Worm (Caenorhabditis elegans) whole organism, midembryonic: ENCODE data around the gene F32D8.15.

Experiments
- T22C8.4 ChIP-seq: fragments of 200-800 bp; sonication (Bioruptor generic); IDR thresholded peaks from 2 replicates; pipeline ENCODE4 v1.3.6; 2022; ENCODE audit warnings: missing genetic modification characterization, missing compliant biosample characterization
- cog-1 ChIP-seq: sonication (generic microtip); optimal IDR thresholded peaks from 2 replicates; lab custom pipeline; 2016; ENCODE audit warnings: missing genetic modification characterization, missing compliant biosample characterization
- flt-1 ChIP-seq: fragments of 200-800 bp; sonication (Bioruptor generic); IDR thresholded peaks from 2 replicates; pipeline ENCODE4 v1.3.6; 2022; ENCODE audit warnings: missing genetic modification characterization, missing compliant biosample characterization
- klf-2 ChIP-seq: fragments of 200-800 bp; sonication (Bioruptor generic); conservative IDR thresholded peaks from 2 replicates; pipeline ENCODE4 v1.3.6; 2022; ENCODE audit warnings: missing genetic modification reagents, missing genetic modification characterization, missing compliant biosample characterization
- med-1 ChIP-seq: sonication (generic microtip); optimal IDR thresholded peaks from 2 replicates; lab custom pipeline; 2017; ENCODE audit warnings: missing genetic modification characterization, mild to moderate bottlenecking, missing compliant biosample characterization, antibody characterized with exemption, missing genetic modification reagents; ENCODE audit not compliant: insufficient read depth
- ref-1 ChIP-seq: fragments of 200-800 bp; sonication (Bioruptor generic); conservative IDR thresholded peaks from 2 replicates; pipeline ENCODE4 v1.3.6; 2022; ENCODE audit warnings: missing genetic modification reagents, missing genetic modification characterization, missing compliant biosample characterization
- tab-1 ChIP-seq: fragments of 200-800 bp; sonication (Bioruptor generic); IDR thresholded peaks from 2 replicates; pipeline ENCODE4 v1.3.6; 2022; ENCODE audit warnings: missing genetic modification characterization, missing compliant biosample characterization
- ztf-23 ChIP-seq: fragments of 200-800 bp; sonication (Bioruptor generic); IDR thresholded peaks from 2 replicates; pipeline ENCODE4 v1.3.6; 2022; ENCODE audit warnings: missing genetic modification reagents, missing genetic modification characterization, missing compliant biosample characterization
- ztf-29 ChIP-seq: fragments of 200-800 bp; sonication (Bioruptor generic); IDR thresholded peaks from 2 replicates; pipeline ENCODE4 v1.3.6; 2022; ENCODE audit warnings: missing genetic modification reagents, missing genetic modification characterization, missing compliant biosample characterization

Gene F32D8.15

DNA sequence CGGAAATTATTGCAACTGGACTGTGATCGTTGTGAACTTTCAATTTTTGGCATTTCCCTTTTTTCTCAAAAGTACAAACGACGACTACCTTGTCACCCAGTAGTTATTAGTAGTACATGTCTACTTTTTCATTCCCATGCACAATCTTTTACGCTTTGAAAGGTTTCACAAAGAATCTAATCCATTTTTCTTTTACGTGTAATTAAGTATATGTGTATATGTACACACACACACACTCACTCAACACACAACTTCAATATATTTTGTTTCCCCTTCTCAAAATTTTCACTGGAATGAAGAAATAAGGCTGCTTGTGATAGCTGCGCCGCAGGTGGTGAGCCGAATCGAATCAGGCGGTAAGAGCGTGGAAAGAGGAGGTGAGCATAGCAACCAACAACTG is 20.9 kb downstream of the F32D8.15 start, which contains the start of gene F58B4.6:
Gene F58B4.6 (plus strand): TSS at position 301 of the 400 bp plus-strand sequence.
- TF ChIP-seq cog-1 (tag; lab: Kevin White, UChicago), result no peak
- no peak for TF ChIP-seq klf-2 (GFP tag; lab: Robert Waterston, UW)
- TF ChIP-seq flt-1 (GFP tag; lab: Robert Waterston, UW), result no peak
- no peak for TF ChIP-seq ref-1
- no peak for TF ChIP-seq ztf-23 (GFP tag; lab: Robert Waterston, UW)
- TF ChIP-seq med-1 (GFP tag; lab: Kevin White, UChicago), result no peak
- no peak for TF ChIP-seq T22C8.4
- TF ChIP-seq ztf-29 (GFP tag; lab: Robert Waterston, UW), result no peak
- TF ChIP-seq tab-1 (GFP tag; lab: Robert Waterston, UW), result no peak

DNA sequence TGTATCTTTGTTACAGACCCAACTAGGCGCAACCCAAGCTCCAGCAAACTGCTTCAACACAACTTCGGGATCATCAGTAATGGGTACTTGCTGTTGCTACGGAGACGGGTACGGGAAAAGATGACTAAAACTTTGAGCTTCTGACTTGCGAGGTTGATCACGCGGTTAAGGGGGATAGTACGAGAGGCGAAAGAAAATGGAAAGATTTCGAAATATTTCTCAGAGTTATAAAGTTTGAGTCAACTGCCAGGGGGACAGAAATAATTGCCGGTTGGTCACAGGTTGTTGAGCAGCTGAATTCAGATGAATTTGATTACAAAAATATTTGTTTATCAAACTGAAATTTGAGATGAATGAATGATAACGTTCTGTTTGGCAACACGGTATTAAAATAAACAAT is 21.8 kb downstream of the F32D8.15 start:
- no peak for TF ChIP-seq flt-1 (GFP tag; lab: Robert Waterston, UW)
- no peak for TF ChIP-seq med-1 (GFP tag; lab: Kevin White, UChicago)
- TF ChIP-seq T22C8.4, result no peak
- TF ChIP-seq klf-2 (GFP tag; lab: Robert Waterston, UW), result no peak
- TF ChIP-seq cog-1 (tag; lab: Kevin White, UChicago), result no peak
- no peak for TF ChIP-seq ztf-23 (GFP tag; lab: Robert Waterston, UW)
- no peak for TF ChIP-seq ref-1
- no peak for TF ChIP-seq tab-1 (GFP tag; lab: Robert Waterston, UW)
- TF ChIP-seq ztf-29 (GFP tag; lab: Robert Waterston, UW), result no peak

DNA sequence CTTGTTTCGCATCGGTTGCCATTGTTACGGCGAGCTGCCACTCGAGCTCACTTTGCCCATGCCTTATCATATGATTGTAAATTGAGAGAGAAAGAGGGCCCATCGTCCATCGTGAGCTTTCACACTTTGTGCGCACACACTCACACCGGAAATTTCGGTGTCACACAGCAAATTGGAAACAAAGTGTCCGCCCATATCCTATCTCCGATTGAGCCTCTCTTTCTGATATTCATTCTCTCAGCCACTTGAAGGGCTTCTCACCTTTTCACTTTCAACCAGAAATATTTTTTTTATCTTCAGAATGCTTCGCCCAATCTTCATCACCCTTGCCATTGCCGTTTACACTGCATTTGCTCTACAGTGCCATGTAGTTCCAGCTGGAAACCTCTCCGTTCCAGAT is 25.7 kb downstream of the F32D8.15 start, which contains the start of gene F58B4.3:
Gene F58B4.3 (plus strand): TSS at position 301 of the 400 bp plus-strand sequence.
- no peak for TF ChIP-seq ztf-23 (GFP tag; lab: Robert Waterston, UW)

DNA sequence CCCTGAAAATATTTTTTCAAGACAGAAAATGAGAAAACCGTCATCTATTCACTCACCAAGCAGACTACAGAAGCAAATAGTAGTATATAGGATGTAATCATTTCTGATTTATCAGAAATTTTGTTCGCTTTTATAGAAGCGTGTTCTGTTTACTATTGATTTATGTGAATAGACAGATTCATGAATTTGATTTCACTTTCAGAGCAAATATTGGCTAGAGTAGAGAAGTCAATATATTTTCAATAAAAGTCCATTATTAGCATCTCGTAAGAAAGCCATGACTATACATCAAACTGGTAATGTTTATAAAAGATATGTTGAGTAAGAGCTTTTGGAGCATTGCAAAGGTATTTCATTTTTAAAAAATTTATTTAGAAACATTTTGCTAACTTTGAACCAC is 27.3 kb downstream of the F32D8.15 start, which contains the start of gene scvp-1:
Gene scvp-1 (minus strand): TSS at position 101 of the 400 bp plus-strand sequence.
- TF ChIP-seq flt-1 (GFP tag; lab: Robert Waterston, UW) (no peak), ref-1 (no peak), med-1 (GFP tag; lab: Kevin White, UChicago) (no peak), cog-1 (tag; lab: Kevin White, UChicago) (no peak), ztf-29 (GFP tag; lab: Robert Waterston, UW) (no peak), tab-1 (GFP tag; lab: Robert Waterston, UW) (no peak), ztf-23 (GFP tag; lab: Robert Waterston, UW) (no peak), T22C8.4 (no peak), klf-2 (GFP tag; lab: Robert Waterston, UW) (no peak)

DNA sequence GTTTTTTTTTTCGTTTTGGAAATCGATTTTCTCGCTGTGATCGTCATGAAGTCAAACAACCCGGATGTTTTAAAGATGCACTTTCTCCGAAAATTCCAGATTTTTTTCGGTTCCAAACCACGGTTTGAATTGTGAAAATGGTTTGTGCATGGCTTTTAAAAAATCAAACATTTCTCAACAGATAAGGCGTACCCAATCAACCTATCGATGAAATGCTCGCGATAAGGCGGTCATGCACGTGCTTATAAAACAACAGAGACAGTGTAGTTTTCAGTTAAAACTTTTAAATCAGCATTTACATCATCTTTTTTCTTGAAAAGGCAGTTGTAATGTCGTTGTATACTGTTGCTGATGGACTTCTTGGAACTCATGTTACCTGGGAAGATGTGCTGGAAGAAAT is 28.6 kb downstream of the F32D8.15 start, which contains the start of gene F58B4.5:
Gene F58B4.5 (plus strand): TSS at position 283 of the 400 bp plus-strand sequence.
- no peak for TF ChIP-seq ztf-23 (GFP tag; lab: Robert Waterston, UW)
- TF ChIP-seq med-1 (GFP tag; lab: Kevin White, UChicago), result no peak
- no peak for TF ChIP-seq T22C8.4
- no peak for TF ChIP-seq ref-1
- no peak for TF ChIP-seq flt-1 (GFP tag; lab: Robert Waterston, UW)
- no peak for TF ChIP-seq ztf-29 (GFP tag; lab: Robert Waterston, UW)
- no peak for TF ChIP-seq tab-1 (GFP tag; lab: Robert Waterston, UW)
- no peak for TF ChIP-seq cog-1 (tag; lab: Kevin White, UChicago)
- TF ChIP-seq klf-2 (GFP tag; lab: Robert Waterston, UW), result no peak

DNA sequence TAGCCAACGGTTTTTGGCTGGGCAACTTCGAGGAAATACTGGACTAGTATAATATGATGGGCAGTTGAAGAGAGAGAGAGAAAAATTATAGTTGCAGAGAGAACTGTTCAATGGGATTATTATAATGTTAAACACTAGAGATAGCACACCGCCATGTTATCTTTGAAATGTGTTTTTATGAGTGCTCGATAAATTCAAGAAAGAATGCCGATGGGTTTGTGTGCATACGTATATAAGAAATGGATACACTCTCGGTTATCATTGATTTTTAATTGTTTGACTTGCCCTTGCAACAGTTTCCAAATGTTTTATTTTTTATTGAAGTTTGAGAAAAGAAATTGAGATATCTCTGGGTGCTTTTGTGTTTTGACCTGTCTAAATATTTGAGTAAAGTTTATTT is 32.8 kb downstream of the F32D8.15 start, which contains the start of gene F17C11.12:
Gene F17C11.12 (minus strand): TSS at position 240 of the 400 bp plus-strand sequence.
- TF ChIP-seq ztf-29 (GFP tag; lab: Robert Waterston, UW), result no peak
- no peak for TF ChIP-seq klf-2 (GFP tag; lab: Robert Waterston, UW)
- no peak for TF ChIP-seq cog-1 (tag; lab: Kevin White, UChicago)
- no peak for TF ChIP-seq ref-1
- no peak for TF ChIP-seq T22C8.4
- no peak for TF ChIP-seq flt-1 (GFP tag; lab: Robert Waterston, UW)
- no peak for TF ChIP-seq ztf-23 (GFP tag; lab: Robert Waterston, UW)
- no peak for TF ChIP-seq tab-1 (GFP tag; lab: Robert Waterston, UW)
- TF ChIP-seq med-1 (GFP tag; lab: Kevin White, UChicago), result no peak

DNA sequence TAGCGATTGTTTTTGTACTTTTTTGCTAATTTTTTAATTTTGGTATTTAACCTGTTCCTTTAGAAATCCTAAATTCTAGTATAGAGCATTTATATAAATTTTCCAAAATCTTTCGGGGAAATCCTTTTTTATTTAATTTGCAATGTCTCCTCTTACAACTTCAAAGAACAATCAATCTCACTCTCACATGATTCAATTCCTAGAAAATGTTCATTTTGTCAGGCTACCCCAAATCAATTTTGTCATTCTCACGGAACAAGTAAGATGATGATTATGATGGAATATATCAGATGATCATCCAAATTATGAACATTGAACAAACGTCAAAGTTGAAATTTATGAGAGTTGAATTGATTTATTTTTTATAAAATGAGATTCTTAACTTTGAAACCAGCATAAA is 33.4 kb downstream of the F32D8.15 start:
- TF ChIP-seq flt-1 (GFP tag; lab: Robert Waterston, UW), result no peak
- TF ChIP-seq cog-1 (tag; lab: Kevin White, UChicago), result no peak
- no peak for TF ChIP-seq ztf-23 (GFP tag; lab: Robert Waterston, UW)
- no peak for TF ChIP-seq med-1 (GFP tag; lab: Kevin White, UChicago)
- TF ChIP-seq ztf-29 (GFP tag; lab: Robert Waterston, UW), result no peak
- TF ChIP-seq T22C8.4, result no peak
- no peak for TF ChIP-seq klf-2 (GFP tag; lab: Robert Waterston, UW)
- TF ChIP-seq tab-1 (GFP tag; lab: Robert Waterston, UW), result no peak
- no peak for TF ChIP-seq ref-1

DNA sequence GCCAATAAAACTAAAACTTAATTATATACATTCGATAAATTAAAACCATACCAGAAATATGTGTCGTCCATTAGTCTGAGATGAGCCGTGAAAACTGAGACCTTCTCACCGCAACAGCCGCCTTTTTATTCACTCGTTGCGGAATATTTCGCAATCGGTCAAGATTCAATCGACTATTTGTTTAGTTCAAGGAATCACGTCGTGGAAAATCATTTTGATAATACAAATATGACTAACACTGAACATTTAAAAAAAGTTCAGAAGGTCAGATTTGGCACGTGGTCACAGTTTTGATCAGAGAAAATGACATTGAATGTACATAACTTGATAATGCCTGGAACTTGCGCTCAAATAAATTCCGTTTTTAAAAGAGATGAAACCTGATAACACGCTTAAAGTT is 34.9 kb downstream of the F32D8.15 start, which contains the start of gene F17C11.11:
Gene F17C11.11 (minus strand): TSS at position 79 of the 400 bp plus-strand sequence.
- TF ChIP-seq tab-1 (GFP tag; lab: Robert Waterston, UW), result no peak
- no peak for TF ChIP-seq flt-1 (GFP tag; lab: Robert Waterston, UW)
- no peak for TF ChIP-seq T22C8.4
- TF ChIP-seq ztf-23 (GFP tag; lab: Robert Waterston, UW), result no peak
- TF ChIP-seq ztf-29 (GFP tag; lab: Robert Waterston, UW), result no peak
- no peak for TF ChIP-seq cog-1 (tag; lab: Kevin White, UChicago)
- TF ChIP-seq ref-1, result no peak
- no peak for TF ChIP-seq klf-2 (GFP tag; lab: Robert Waterston, UW)

DNA sequence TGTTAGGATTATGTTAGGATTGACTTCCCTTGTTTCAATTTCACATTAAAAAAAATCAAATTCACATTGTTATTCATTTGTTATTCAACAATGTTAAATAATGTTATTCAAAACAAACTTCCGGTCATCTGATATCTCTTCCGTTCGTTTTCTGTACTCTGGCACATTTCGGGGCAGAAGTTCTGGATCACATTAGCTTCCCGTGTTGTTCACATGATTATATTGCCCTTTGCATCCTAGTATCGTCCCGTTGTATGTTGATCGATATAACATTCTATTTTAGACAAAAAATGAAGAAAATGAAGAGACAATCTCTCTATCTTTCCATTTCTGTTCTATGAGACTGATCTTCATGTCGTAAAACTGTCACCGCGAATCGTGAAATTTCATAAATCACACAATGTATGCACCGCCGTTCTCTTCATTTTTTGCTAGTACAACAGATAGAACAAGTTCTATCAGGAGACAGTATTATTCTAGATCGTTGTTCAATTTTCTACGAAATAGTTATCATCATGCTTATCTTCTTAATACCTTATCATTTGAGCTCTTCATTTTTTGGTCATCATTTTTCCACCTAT is 36.2 kb downstream of the F32D8.15 start:
- TF ChIP-seq ztf-29 (GFP tag; lab: Robert Waterston, UW) (no peak), tab-1 (GFP tag; lab: Robert Waterston, UW) (no peak)
